Worm (Caenorhabditis elegans): ENCODE data around the gene zmp-6.

ce11 chrIII:7197973-7198372, 49.7 kb downstream of the zmp-6 start, which contains the start of gene exos-9:
- TF ChIP-seq egl-27 (tag; optimal IDR thresholded peaks at IDR 0.05) (no peak), nhr-237 (tag; optimal IDR thresholded peaks at IDR 0.05) (no peak), snpc-4 (tag; optimal IDR thresholded peaks at IDR 0.05) (no peak), unc-55 (GFP tag; optimal IDR thresholded peaks at IDR 0.05) (no peak), blmp-1 (tag; optimal IDR thresholded peaks at IDR 0.05; ENCODE audit: insufficient read depth) (no peak), ztf-1 (GFP tag; conservative IDR thresholded peaks at IDR 0.05) (no peak), ama-1 (optimal IDR thresholded peaks at IDR 0.05) (peak; percentile 8), ztf-4 (tag; optimal IDR thresholded peaks at IDR 0.05) (no peak)
